Fruit fly (Drosophila melanogaster): Measurements from ENCODE around the gene yip2.

Gene yip2

DNA sequence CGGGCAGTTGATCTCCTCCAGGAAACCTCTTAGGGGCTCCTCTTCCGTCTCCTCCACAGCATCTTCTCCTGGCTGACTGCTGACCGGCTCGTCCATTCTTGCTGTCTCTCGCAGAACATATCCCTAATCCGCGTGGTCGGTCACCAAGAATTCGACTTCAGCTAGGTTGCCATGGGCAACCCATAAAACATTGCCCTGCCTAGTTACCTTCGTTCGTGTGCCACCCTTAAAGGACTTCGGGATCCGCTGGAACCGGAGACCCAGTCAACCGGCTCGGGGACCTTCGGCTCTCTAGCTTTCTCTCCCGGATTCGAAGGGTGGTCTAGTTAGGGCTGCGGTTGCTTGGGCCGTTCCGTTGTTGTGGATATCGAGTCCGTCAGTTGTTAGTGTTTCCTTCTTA is 9.7 kb downstream of the yip2 start, which contains the start of the genes TbCMF46 and CG42366:
Gene TbCMF46 (minus strand): TSS at position 101 of the 400 bp plus-strand sequence.
Gene CG42366 (plus strand): TSS at position 397 of the 400 bp plus-strand sequence.
- TF ChIP-seq ovo (GFP tag; optimal IDR thresholded peaks at IDR 0.05) (no peak), CG12768 (GFP tag; optimal IDR thresholded peaks at IDR 0.05) (no peak), CG11617 (GFP tag; optimal IDR thresholded peaks at IDR 0.05) (no peak), Crg-1 (GFP tag; optimal IDR thresholded peaks at IDR 0.05) (no peak), CG1620 (GFP tag; optimal IDR thresholded peaks at IDR 0.05) (no peak), Hr96 (GFP tag; optimal IDR thresholded peaks at IDR 0.05) (no peak), kay (GFP tag; ENCODE audit: borderline replicate concordance) (no peak), CG7045 (GFP tag; optimal IDR thresholded peaks at IDR 0.05) (no peak), toe (GFP tag; optimal IDR thresholded peaks at IDR 0.05) (no peak), cic (GFP tag; optimal IDR thresholded peaks at IDR 0.05) (no peak), pad (GFP tag; optimal IDR thresholded peaks at IDR 0.05) (no peak), cnc (optimal IDR thresholded peaks at IDR 0.05) (no peak)

dm6 chr2L:9930280-9930679 is 15.2 kb downstream of the yip2 start, which contains the start of gene CG42367:
Gene CG42367, plus strand, starts transcription at chr2L:9930580.
- TF ChIP-seq CG14711 (tag; optimal IDR thresholded peaks at IDR 0.05) (no peak), Hr96 (GFP tag; optimal IDR thresholded peaks at IDR 0.05) (no peak), toe (GFP tag; optimal IDR thresholded peaks at IDR 0.05) (no peak), pad (GFP tag; optimal IDR thresholded peaks at IDR 0.05) (no peak), CG1620 (GFP tag; optimal IDR thresholded peaks at IDR 0.05) (no peak), CG5204 (GFP tag; optimal IDR thresholded peaks at IDR 0.05) (no peak), kay (GFP tag; ENCODE audit: borderline replicate concordance) (no peak), cic (GFP tag; optimal IDR thresholded peaks at IDR 0.05) (no peak), CG12768 (GFP tag; optimal IDR thresholded peaks at IDR 0.05) (no peak), Clk (GFP tag; optimal IDR thresholded peaks at IDR 0.05) (no peak), CG33017 (tag; optimal IDR thresholded peaks at IDR 0.05) (no peak), Crg-1 (GFP tag; optimal IDR thresholded peaks at IDR 0.05) (no peak), cnc (optimal IDR thresholded peaks at IDR 0.05) (no peak)

- TF ChIP-seq CG33017 (tag; optimal IDR thresholded peaks at IDR 0.05) (no peak), kay (GFP tag; ENCODE audit: borderline replicate concordance) (no peak), bab1 (GFP tag; optimal IDR thresholded peaks at IDR 0.05) (no peak), CG7101 (tag; optimal IDR thresholded peaks at IDR 0.05) (no peak), toe (GFP tag; optimal IDR thresholded peaks at IDR 0.05) (no peak), CG5204 (GFP tag; optimal IDR thresholded peaks at IDR 0.05) (no peak), Mnt (GFP tag; optimal IDR thresholded peaks at IDR 0.05) (no peak)
These were observed 18.0 kb downstream of the yip2 start, which contains the start of gene Cpr30F for dm6 chr2L:9933063-9933462. Gene Cpr30F, minus strand, starts transcription at chr2L:9933163.

dm6 chr2L:9937908-9938307 is 22.9 kb downstream of the yip2 start, which contains the start of gene Arglu1:
Gene Arglu1, minus strand, starts transcription at chr2L:9938134.
- no peak for TF ChIP-seq CG5204 (GFP tag; optimal IDR thresholded peaks at IDR 0.05)
- no peak for TF ChIP-seq tj (GFP tag; optimal IDR thresholded peaks at IDR 0.05)
- no peak for TF ChIP-seq cic (GFP tag; optimal IDR thresholded peaks at IDR 0.05)
- TF ChIP-seq CG11617 (GFP tag; optimal IDR thresholded peaks at IDR 0.05), result no peak
- peak; percentile 45 for TF ChIP-seq pad (GFP tag; optimal IDR thresholded peaks at IDR 0.05)
- peak; percentile 37 for TF ChIP-seq toe (GFP tag; optimal IDR thresholded peaks at IDR 0.05)
- TF ChIP-seq Crg-1 (GFP tag; optimal IDR thresholded peaks at IDR 0.05), result no peak
- TF ChIP-seq Clk (GFP tag; optimal IDR thresholded peaks at IDR 0.05), result peak; percentile 38
- no peak for TF ChIP-seq ovo (GFP tag; optimal IDR thresholded peaks at IDR 0.05)
- TF ChIP-seq CG33017 (tag; optimal IDR thresholded peaks at IDR 0.05), result no peak
- TF ChIP-seq CG14711 (tag; optimal IDR thresholded peaks at IDR 0.05), result peak; percentile 35
- TF ChIP-seq Mnt (GFP tag; optimal IDR thresholded peaks at IDR 0.05), result peak; percentile 34
- TF ChIP-seq bab1 (GFP tag; optimal IDR thresholded peaks at IDR 0.05), result peak; percentile 46
- TF ChIP-seq Hr96 (GFP tag; optimal IDR thresholded peaks at IDR 0.05), result peak; percentile 49
- peak; percentile 30 for TF ChIP-seq CG1620 (GFP tag; optimal IDR thresholded peaks at IDR 0.05)
- TF ChIP-seq CG12768 (GFP tag; optimal IDR thresholded peaks at IDR 0.05), result peak; percentile 34
- peak; percentile 51 for TF ChIP-seq CG7101 (tag; optimal IDR thresholded peaks at IDR 0.05)
- no peak for TF ChIP-seq cnc (optimal IDR thresholded peaks at IDR 0.05)

DNA sequence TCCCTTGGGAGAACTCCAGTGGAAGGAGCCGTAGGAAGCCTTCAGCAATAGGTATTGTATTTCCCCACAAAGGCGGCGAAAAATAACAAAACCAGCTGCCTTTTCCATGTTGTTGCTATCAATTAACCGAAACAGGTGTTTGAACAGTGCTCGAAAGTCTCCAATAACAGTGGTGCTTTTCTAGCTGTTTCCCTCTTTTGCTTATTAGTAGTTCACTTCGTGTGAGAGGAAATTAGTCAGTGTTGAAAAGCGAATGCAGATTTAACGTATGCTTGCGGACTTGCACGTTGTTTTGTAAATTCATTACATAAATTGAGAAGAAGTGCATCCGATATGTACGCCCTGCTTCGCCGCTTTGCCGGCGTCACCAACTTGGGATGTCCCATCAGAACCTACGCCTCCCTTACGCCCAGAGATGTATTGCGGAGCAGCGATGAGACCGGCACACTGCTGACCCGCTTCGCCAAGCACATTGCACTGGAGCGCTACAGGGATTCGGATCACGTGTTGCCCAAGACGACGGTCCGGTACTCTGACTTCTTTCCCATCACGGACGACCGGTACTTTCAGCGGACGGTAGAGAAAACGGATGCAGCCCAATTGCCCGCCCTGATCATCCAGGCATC is 23.7 kb downstream of the yip2 start, which contains the start of the genes Datp and CG4619:
Gene Datp (minus strand): TSS at position 160 of the 626 bp plus-strand sequence.
Gene CG4619 (plus strand): TSS at position 233 of the 626 bp plus-strand sequence.
- TF ChIP-seq Clk (GFP tag; optimal IDR thresholded peaks at IDR 0.05) (no peak), toe (GFP tag; optimal IDR thresholded peaks at IDR 0.05) (peak; percentile 59), CG5204 (GFP tag; optimal IDR thresholded peaks at IDR 0.05) (no peak), CG11617 (GFP tag; optimal IDR thresholded peaks at IDR 0.05) (peak; percentile 45), cnc (optimal IDR thresholded peaks at IDR 0.05) (no peak), CG7045 (GFP tag; optimal IDR thresholded peaks at IDR 0.05) (peak; percentile 13), CG33017 (tag; optimal IDR thresholded peaks at IDR 0.05) (peak; percentile 32), pad (GFP tag; optimal IDR thresholded peaks at IDR 0.05) (peak; percentile 77), Hr96 (GFP tag; optimal IDR thresholded peaks at IDR 0.05) (peak; percentile 66), CG12768 (GFP tag; optimal IDR thresholded peaks at IDR 0.05) (peak; percentile 64), CG14711 (tag; optimal IDR thresholded peaks at IDR 0.05) (peak; percentile 67), CG1620 (GFP tag; optimal IDR thresholded peaks at IDR 0.05) (peak; percentile 83), CG7101 (tag; optimal IDR thresholded peaks at IDR 0.05) (peak; percentile 82), kay (GFP tag; ENCODE audit: borderline replicate concordance) (no peak), Mnt (GFP tag; optimal IDR thresholded peaks at IDR 0.05) (peak; percentile 84), Crg-1 (GFP tag; optimal IDR thresholded peaks at IDR 0.05) (peak; percentile 84), cic (GFP tag; optimal IDR thresholded peaks at IDR 0.05) (peak; percentile 39), bab1 (GFP tag; optimal IDR thresholded peaks at IDR 0.05) (peak; percentile 47), ovo (GFP tag; optimal IDR thresholded peaks at IDR 0.05) (peak; percentile 39), tj (GFP tag; optimal IDR thresholded peaks at IDR 0.05) (no peak)

- TF ChIP-seq tj (GFP tag; optimal IDR thresholded peaks at IDR 0.05) (no peak), Clk (GFP tag; optimal IDR thresholded peaks at IDR 0.05) (no peak), CG11617 (GFP tag; optimal IDR thresholded peaks at IDR 0.05) (peak; percentile 25), CG7101 (tag; optimal IDR thresholded peaks at IDR 0.05) (peak; percentile 64), CG33017 (tag; optimal IDR thresholded peaks at IDR 0.05) (peak; percentile 61), CG12768 (GFP tag; optimal IDR thresholded peaks at IDR 0.05) (peak; percentile 53), cic (GFP tag; optimal IDR thresholded peaks at IDR 0.05) (peak; percentile 97), CG7045 (GFP tag; optimal IDR thresholded peaks at IDR 0.05) (peak; percentile 6), Mnt (GFP tag; optimal IDR thresholded peaks at IDR 0.05) (peak; percentile 25), CG1620 (GFP tag; optimal IDR thresholded peaks at IDR 0.05) (no peak), Crg-1 (GFP tag; optimal IDR thresholded peaks at IDR 0.05) (peak; percentile 16)
These were observed 28.5 kb downstream of the yip2 start for dm6 chr2L:9943521-9943920.

Measured in whole organism, adult.